Fruit fly (Drosophila melanogaster) whole organism, adult: ENCODE measurements around the gene CG6614.

ENCODE experiments used
- CG12768 ChIP-seq: fragments of 200-800 bp; sonication (Bioruptor generic); optimal IDR thresholded peaks from 2 replicates; lab custom pipeline; 2017; ENCODE audit warnings: missing biosample characterization, missing genetic modification characterization, mild to moderate bottlenecking, moderate library complexity, missing genetic modification reagents
- CG33017 ChIP-seq: fragments of 200-800 bp; sonication (Bioruptor generic); optimal IDR thresholded peaks from 2 replicates; lab custom pipeline; 2018; ENCODE audit warnings: missing biosample characterization, mild to moderate bottlenecking, missing genetic modification characterization, moderate library complexity
- CG7045 ChIP-seq: fragments of 200-800 bp; sonication (Bioruptor generic); optimal IDR thresholded peaks from 2 replicates; lab custom pipeline; 2017; ENCODE audit warnings: missing biosample characterization, mild to moderate bottlenecking, missing genetic modification characterization
- bab1 ChIP-seq: fragments of 200-800 bp; sonication (Bioruptor generic); optimal IDR thresholded peaks from 3 replicates; lab custom pipeline; 2019; ENCODE audit warnings: missing biosample characterization, mild to moderate bottlenecking, missing genetic modification characterization, moderate library complexity
- cnc ChIP-seq, 2 experiments: fragments of >200 bp; optimal IDR thresholded peaks; 2 replicates each; lab custom pipeline; 2017
- kay ChIP-seq: fragments of 200-800 bp; sonication (Bioruptor generic); peaks from one replicate; lab custom pipeline; 2016; ENCODE audit warnings: missing biosample characterization, missing genetic modification characterization, borderline replicate concordance
- ovo ChIP-seq: fragments of 200-800 bp; sonication (Bioruptor generic); optimal IDR thresholded peaks from 2 replicates; lab custom pipeline; 2016; ENCODE audit warnings: missing biosample characterization, missing genetic modification characterization
- toe ChIP-seq: fragments of 200-800 bp; sonication (Bioruptor generic); optimal IDR thresholded peaks from 2 replicates; lab custom pipeline; 2016; ENCODE audit warnings: missing biosample characterization, missing genetic modification characterization

dm6 chr2L:11662959-11663358 lies 14.3 kb upstream of the CG6614 start, which contains the start of gene CG44477:
- no peak for TF ChIP-seq ovo (GFP tag; lab: Kevin White, UChicago)
- TF ChIP-seq cnc (optimal IDR thresholded peaks at IDR 0.05; lab: Kevin White, UChicago): no peak
- TF ChIP-seq toe (GFP tag; lab: Kevin White, UChicago): no peak
- TF ChIP-seq CG33017 (tag; lab: Kevin White, UChicago): no peak
- TF ChIP-seq bab1 (GFP tag; lab: Kevin White, UChicago): no peak
- no peak for TF ChIP-seq CG7045 (GFP tag; lab: Kevin White, UChicago)
- no peak for TF ChIP-seq kay (GFP tag; lab: Kevin White, UChicago)
- no peak for TF ChIP-seq CG12768
